Fruit fly (Drosophila melanogaster): ENCODE data around the gene sba.

The sba gene

dm6 chr3R:23886270-23887095 is 36.3 kb downstream of the sba start (continued):
- TF ChIP-seq aop (GFP tag; IDR thresholded peaks at IDR 0.05), result 0 out of 2 replicates have a peak, but pooled peaks have one; percentile 2
- peak; percentile 77 for TF ChIP-seq Lhr (GFP tag; optimal IDR thresholded peaks at IDR 0.05)
- no peak; the same call in 1 of the 2 replicates for TF ChIP-seq Gsc (GFP tag; IDR thresholded peaks at IDR 0.05)
- peak in 1 of 2 experiments; percentile 75 for TF ChIP-seq Hr78 (GFP tag; optimal IDR thresholded peaks at IDR 0.05)
- TF ChIP-seq tll (GFP tag; optimal IDR thresholded peaks at IDR 0.05), result peak in 1 of 2 experiments; percentile 30
- 0 out of 2 replicates have a peak, but pooled peaks have one; percentile 56 for TF ChIP-seq dati (GFP tag; IDR thresholded peaks at IDR 0.05)
- TF ChIP-seq wor (GFP tag; IDR thresholded peaks at IDR 0.05), result peak; percentile 72
- peak; percentile 7 to 29 for TF ChIP-seq insv (GFP tag; optimal IDR thresholded peaks at IDR 0.05)
- 0 out of 2 replicates have a peak, but pooled peaks have one; percentile 21 for TF ChIP-seq Taf1 (GFP tag; IDR thresholded peaks at IDR 0.05)
- TF ChIP-seq unpg (GFP tag; optimal IDR thresholded peaks at IDR 0.05), result peak; percentile 92
- peak; percentile 59 for TF ChIP-seq CG2116 (GFP tag; optimal IDR thresholded peaks at IDR 0.05)
- peak; percentile 82 for TF ChIP-seq CG8359 (GFP tag; optimal IDR thresholded peaks at IDR 0.05; ENCODE audit: borderline replicate concordance)
- peak; percentile 56; the same call in 1 of the 2 replicates for TF ChIP-seq CG6272 (GFP tag; IDR thresholded peaks at IDR 0.05)
- TF ChIP-seq chm (GFP tag; IDR thresholded peaks at IDR 0.05), result peak; percentile 59; the same call in 1 of the 2 replicates
- no peak for TF ChIP-seq Trl (optimal IDR thresholded peaks at IDR 0.05)
- peak; percentile 70 for TF ChIP-seq Trl (GFP tag; optimal IDR thresholded peaks at IDR 0.05)
- no peak for TF ChIP-seq abd-A (tag; optimal IDR thresholded peaks at IDR 0.05)
- TF ChIP-seq CG10366 (GFP tag; IDR thresholded peaks at IDR 0.05), result peak; percentile 71
- TF ChIP-seq Nf-YB (GFP tag; optimal IDR thresholded peaks at IDR 0.05), result peak; percentile 74
- peak; percentile 51 to 80 for TF ChIP-seq dpn (GFP tag; optimal IDR thresholded peaks at IDR 0.05)
- TF ChIP-seq vnd (GFP tag; IDR thresholded peaks at IDR 0.05; ENCODE audit: partially characterized antibody), result no peak
- peak; percentile 99 for TF ChIP-seq CG11696 (GFP tag; IDR thresholded peaks at IDR 0.05)
- peak; percentile 15 for TF ChIP-seq her (GFP tag; optimal IDR thresholded peaks at IDR 0.05)
- peak; percentile 65; the same call in 1 of the 2 replicates for TF ChIP-seq sens-2 (GFP tag; IDR thresholded peaks at IDR 0.05)
- TF ChIP-seq gfzf (GFP tag; optimal IDR thresholded peaks at IDR 0.05), result no peak
- TF ChIP-seq CG18262 (tag; optimal IDR thresholded peaks at IDR 0.05), result peak; percentile 96
- peak; percentile 92 for TF ChIP-seq CG9727 (GFP tag; optimal IDR thresholded peaks at IDR 0.05)
- peak; percentile 90 for TF ChIP-seq Oli (tag; optimal IDR thresholded peaks at IDR 0.05)
- peak; percentile 78 for TF ChIP-seq cato (GFP tag; optimal IDR thresholded peaks at IDR 0.05; ENCODE audit: borderline replicate concordance)
- TF ChIP-seq CG17359 (tag; optimal IDR thresholded peaks at IDR 0.05), result peak; percentile 86
- peak; percentile 93 for TF ChIP-seq CG31441 (GFP tag; IDR thresholded peaks at IDR 0.05)
- TF ChIP-seq trh (GFP tag; optimal IDR thresholded peaks at IDR 0.05), result peak; percentile 68
- TF ChIP-seq ab (GFP tag; optimal IDR thresholded peaks at IDR 0.05), result peak; percentile 15
- peak; percentile 84 for TF ChIP-seq CG10209 (GFP tag; optimal IDR thresholded peaks at IDR 0.05)
- TF ChIP-seq Dp (GFP tag; optimal IDR thresholded peaks at IDR 0.05), result no peak
- peak; percentile 91 for TF ChIP-seq CG10267 (tag; optimal IDR thresholded peaks at IDR 0.05)
- no peak for TF ChIP-seq sna (GFP tag; IDR thresholded peaks at IDR 0.05; ENCODE audit: partially characterized antibody)
- peak; percentile 50 for TF ChIP-seq NC2α (GFP tag; optimal IDR thresholded peaks at IDR 0.05)
- TF ChIP-seq CTCF (GFP tag; optimal IDR thresholded peaks at IDR 0.05), result peak; percentile 49
- TF ChIP-seq CG2678 (tag; optimal IDR thresholded peaks at IDR 0.05), result peak; percentile 89
- peak; percentile 73 for TF ChIP-seq CG18599 (GFP tag; optimal IDR thresholded peaks at IDR 0.05)
- peak; percentile 81 for TF ChIP-seq Max (GFP tag; optimal IDR thresholded peaks at IDR 0.05)
- no peak for TF ChIP-seq CG14965 (GFP tag; optimal IDR thresholded peaks at IDR 0.05; ENCODE audit: borderline replicate concordance)
- TF ChIP-seq PHDP (tag; optimal IDR thresholded peaks at IDR 0.05), result peak; percentile 86
- peak; percentile 71 for TF ChIP-seq ind (GFP tag; optimal IDR thresholded peaks at IDR 0.05)
- TF ChIP-seq Dek (tag; optimal IDR thresholded peaks at IDR 0.05), result peak; percentile 43
- peak; percentile 17 for TF ChIP-seq fd3F (GFP tag; optimal IDR thresholded peaks at IDR 0.05)

All from whole organism, embryonic.